Worm (Caenorhabditis elegans) whole organism, L1 larva: ENCODE measurements around the gene vha-1.

ENCODE experiments used
- ama-1 ChIP-seq: fragments of 150-350 bp; optimal IDR thresholded peaks from 2 replicates; lab custom pipeline; 2014
- blmp-1 ChIP-seq: fragments of 150-350 bp; optimal IDR thresholded peaks from 2 replicates; lab custom pipeline; 2014; ENCODE audit warnings: missing biosample characterization, missing genetic modification characterization
- ces-1 ChIP-seq: fragments of 150-350 bp; optimal IDR thresholded peaks from 2 replicates; lab custom pipeline; 2014; ENCODE audit warnings: missing biosample characterization, missing genetic modification reagents, missing genetic modification characterization
- elt-2 ChIP-seq: sonication (generic microtip); optimal IDR thresholded peaks from 2 replicates; lab custom pipeline; 2016; ENCODE audit warnings: missing genetic modification characterization, mild to moderate bottlenecking, inconsistent platforms, missing compliant biosample characterization, missing genetic modification reagents
- nhr-90 ChIP-seq: sonication (generic microtip); optimal IDR thresholded peaks from 2 replicates; lab custom pipeline; 2016; ENCODE audit warnings: mild to moderate bottlenecking, missing genetic modification characterization, missing compliant biosample characterization; ENCODE audit not compliant: poor library complexity
- pqm-1 ChIP-seq: sonication (generic microtip); optimal IDR thresholded peaks from 3 replicates; lab custom pipeline; 2017; ENCODE audit warnings: missing biosample characterization, missing genetic modification characterization
- snpc-4 ChIP-seq: fragments of 150-350 bp; optimal IDR thresholded peaks from 2 replicates; lab custom pipeline; 2014; ENCODE audit warnings: missing biosample characterization, missing genetic modification characterization
- tbx-2 ChIP-seq: sonication (generic microtip); optimal IDR thresholded peaks from 2 replicates; lab custom pipeline; 2016; ENCODE audit warnings: missing genetic modification characterization, missing compliant biosample characterization
- xbp-1 ChIP-seq: sonication (generic microtip); optimal IDR thresholded peaks from 2 replicates; lab custom pipeline; 2016; ENCODE audit warnings: missing genetic modification characterization, missing compliant biosample characterization
- ztf-11 ChIP-seq, 2 experiments: sonication (generic microtip); optimal IDR thresholded peaks; 2 replicates each; lab custom pipeline; 2016 to 2017; ENCODE audit warnings: missing genetic modification characterization in 2 of 2, missing biosample characterization in 1 of 2, missing compliant biosample characterization in 1 of 2
- ztf-4 ChIP-seq: fragments of 150-350 bp; optimal IDR thresholded peaks from 2 replicates; lab custom pipeline; 2014; ENCODE audit warnings: missing biosample characterization, missing genetic modification characterization

ce11 chrIII:9789607-9790073, 8.6 kb downstream of the vha-1 start, which contains the start of gene R10E11.5:
- TF ChIP-seq ama-1 (lab: Kevin White, UChicago) (no peak), ztf-11 (tag; optimal IDR thresholded peaks at IDR 0.05; lab: Kevin White, UChicago) (no peak), xbp-1 (tag; lab: Kevin White, UChicago) (no peak), snpc-4 (tag; lab: Kevin White, UChicago) (no peak), tbx-2 (no peak), blmp-1 (no peak), nhr-90 (tag; lab: Kevin White, UChicago) (no peak), ztf-4 (tag; lab: Kevin White, UChicago) (no peak), ces-1 (GFP tag; lab: Kevin White, UChicago) (no peak), elt-2 (tag; lab: Kevin White, UChicago) (no peak), pqm-1 (no peak)
